Worm (Caenorhabditis elegans): ENCODE data around the gene tbc-8.

Gene tbc-8

ce11 chrIII:10386476-10386875 lies 21.7 kb downstream of the tbc-8 start, which contains the start of gene C38H2.3:
Gene C38H2.3 (minus strand): TSS chrIII:10386576.
- no peak for TF ChIP-seq pqm-1 (tag; optimal IDR thresholded peaks at IDR 0.05)
- no peak for TF ChIP-seq xbp-1 (tag; optimal IDR thresholded peaks at IDR 0.05)

DNA sequence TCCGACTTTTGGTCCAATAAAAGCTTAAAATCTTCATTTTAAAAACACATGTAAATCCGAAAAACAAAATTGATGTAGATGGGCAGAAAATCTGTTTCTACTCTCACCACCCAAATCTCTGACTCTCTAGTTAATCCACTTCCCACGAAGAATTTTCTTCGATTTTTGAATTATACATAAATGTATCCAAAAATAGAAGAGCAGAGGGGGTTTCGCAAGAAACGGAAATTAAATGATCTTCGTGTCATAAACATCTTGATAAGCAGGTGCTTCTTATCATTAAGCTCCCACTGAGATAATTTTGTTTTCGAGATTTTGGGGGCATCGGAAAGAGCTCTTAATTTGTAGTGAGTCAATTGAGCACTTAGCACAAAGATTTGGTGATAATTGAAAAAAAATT lies 24.9 kb downstream of the tbc-8 start:
- TF ChIP-seq fkh-10 (GFP tag; optimal IDR thresholded peaks at IDR 0.05) = no peak
- TF ChIP-seq dsc-1 (tag; optimal IDR thresholded peaks at IDR 0.05) = peak; percentile 87
- TF ChIP-seq nhr-77 (tag; optimal IDR thresholded peaks at IDR 0.05) = no peak
- no peak for TF ChIP-seq nhr-90 (tag; optimal IDR thresholded peaks at IDR 0.05; ENCODE audit: poor library complexity)
- peak; percentile 72 for TF ChIP-seq egl-13 (tag; optimal IDR thresholded peaks at IDR 0.05)
- TF ChIP-seq nhr-47 (tag; optimal IDR thresholded peaks at IDR 0.05) = peak; percentile 37
- TF ChIP-seq pqm-1 (tag; optimal IDR thresholded peaks at IDR 0.05) = no peak
- TF ChIP-seq elt-3 (tag; optimal IDR thresholded peaks at IDR 0.05) = no peak
- TF ChIP-seq nhr-12 (tag; optimal IDR thresholded peaks at IDR 0.05) = no peak
- TF ChIP-seq C04F5.9 (tag; optimal IDR thresholded peaks at IDR 0.05) = no peak
- no peak for TF ChIP-seq nhr-85 (tag)
- TF ChIP-seq nhr-19 (GFP tag; conservative IDR thresholded peaks at IDR 0.05) = no peak

DNA sequence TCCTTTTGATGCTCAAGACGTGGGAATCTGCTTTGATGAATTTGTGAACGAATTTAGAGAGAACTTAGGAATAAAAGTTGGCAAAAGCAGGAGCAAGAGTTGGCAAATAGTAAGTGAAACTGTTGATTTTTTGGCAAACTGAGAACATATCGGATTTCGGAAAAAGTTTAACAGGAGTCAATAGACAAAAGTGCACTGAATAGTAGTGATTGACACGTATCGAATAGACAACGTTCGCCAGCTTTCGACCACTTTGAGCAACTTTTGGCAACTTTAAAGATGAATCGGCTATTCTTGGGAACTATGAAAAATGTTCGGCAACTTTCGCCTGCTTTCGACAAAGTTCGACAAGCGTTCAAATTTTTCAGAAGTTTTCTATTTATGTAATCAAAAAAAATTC lies 26.9 kb downstream of the tbc-8 start, which contains the start of gene M03C11.9:
M03C11.9 (minus strand) TSS at position 101 of the 400 bp plus-strand sequence.
- TF ChIP-seq nhr-90 (tag; optimal IDR thresholded peaks at IDR 0.05; ENCODE audit: poor library complexity) = no peak
- TF ChIP-seq nhr-12 (tag; optimal IDR thresholded peaks at IDR 0.05) = no peak
- no peak for TF ChIP-seq unc-86 (tag; optimal IDR thresholded peaks at IDR 0.05)

DNA sequence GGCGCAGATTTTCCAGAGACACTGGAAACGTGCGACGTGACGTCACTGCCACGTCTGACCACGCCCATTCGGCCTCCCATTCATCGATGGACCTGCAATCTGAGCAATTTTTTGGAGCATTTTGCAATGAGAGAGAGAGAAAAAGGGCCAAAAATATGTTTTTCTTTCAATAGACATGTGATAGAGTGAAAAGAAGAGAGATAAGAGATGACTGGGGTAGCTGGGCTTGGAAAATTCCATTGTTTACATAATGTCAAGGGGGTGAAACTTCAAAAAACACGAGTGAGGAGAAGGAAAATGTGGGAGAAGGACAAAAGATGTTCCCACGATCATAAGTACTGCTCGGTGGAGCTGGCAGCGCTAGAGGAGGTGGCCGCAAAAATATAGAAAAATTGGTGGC lies 31.2 kb downstream of the tbc-8 start, which contains the start of gene M03C11.1:
M03C11.1 (minus strand) TSS at position 101 of the 400 bp plus-strand sequence.
- TF ChIP-seq zag-1 (tag; optimal IDR thresholded peaks at IDR 0.05) (no peak), lsy-2 (tag; optimal IDR thresholded peaks at IDR 0.05) (peak in 1 of 2 experiments; percentile 12), lin-39 (tag; optimal IDR thresholded peaks at IDR 0.05) (no peak), xbp-1 (tag; optimal IDR thresholded peaks at IDR 0.05) (no peak), ceh-8 (GFP tag; optimal IDR thresholded peaks at IDR 0.05) (no peak)

DNA sequence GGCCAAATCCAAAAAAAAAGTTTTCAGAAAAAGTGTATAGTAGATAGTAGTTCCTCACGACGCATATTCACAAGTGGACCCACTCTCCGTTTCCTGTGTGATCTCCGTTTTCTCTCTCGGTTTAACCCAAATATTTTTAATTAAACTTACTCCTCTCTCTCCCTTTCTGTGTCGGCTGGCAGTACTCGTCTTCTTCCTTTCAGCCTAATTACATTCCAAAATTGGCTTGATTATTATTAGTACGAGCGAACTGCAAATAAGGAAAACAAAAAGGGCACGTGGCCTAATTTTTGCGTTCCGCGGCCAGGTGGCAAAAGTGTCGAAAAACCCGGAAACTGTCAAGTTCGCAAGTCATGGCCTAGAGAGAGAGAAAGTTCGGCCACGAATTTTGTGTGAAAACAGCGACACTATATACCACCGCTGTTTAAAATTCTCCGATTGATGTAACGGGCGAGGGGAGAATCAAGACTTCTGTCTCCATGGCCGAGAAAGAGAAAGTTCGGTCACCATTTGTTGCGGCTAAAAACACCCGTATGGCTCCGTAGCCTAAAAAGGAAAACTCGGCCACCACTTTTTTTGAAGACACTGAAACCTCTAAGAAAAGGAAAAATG lies 32.2 kb downstream of the tbc-8 start:
- TF ChIP-seq ceh-90 (tag; optimal IDR thresholded peaks at IDR 0.05) = no peak
- no peak for TF ChIP-seq nhr-76 (tag; optimal IDR thresholded peaks at IDR 0.05)
- TF ChIP-seq lin-14 (GFP tag; optimal IDR thresholded peaks at IDR 0.05) = peak; percentile 52

ce11 chrIII:10398919-10399318 lies 34.2 kb downstream of the tbc-8 start:
- TF ChIP-seq nhr-77 (tag; optimal IDR thresholded peaks at IDR 0.05) = no peak
- TF ChIP-seq efl-1 (optimal IDR thresholded peaks at IDR 0.05) = peak; percentile 15 to 35
- TF ChIP-seq efl-1 (GFP tag; optimal IDR thresholded peaks at IDR 0.05 in 1 of 2) = no peak
- no peak for TF ChIP-seq lin-39 (tag; optimal IDR thresholded peaks at IDR 0.05)
- peak; percentile 79 for TF ChIP-seq lin-14 (GFP tag; optimal IDR thresholded peaks at IDR 0.05)
- TF ChIP-seq snu-23 (GFP tag; optimal IDR thresholded peaks at IDR 0.05) = peak; percentile 24
- TF ChIP-seq ceh-88 (GFP tag; IDR thresholded peaks at IDR 0.05) = no peak
- no peak for TF ChIP-seq F16B12.6 (tag; optimal IDR thresholded peaks at IDR 0.05)
- no peak for TF ChIP-seq C04F5.9 (tag; optimal IDR thresholded peaks at IDR 0.05)
- TF ChIP-seq hlh-17 (GFP tag; optimal IDR thresholded peaks at IDR 0.05; ENCODE audit: borderline replicate concordance) = no peak
- peak in 1 of 2 experiments; percentile 34 for TF ChIP-seq lin-35 (GFP tag; optimal IDR thresholded peaks at IDR 0.05)
- no peak for TF ChIP-seq xbp-1 (tag; optimal IDR thresholded peaks at IDR 0.05)
- no peak for TF ChIP-seq irx-1 (tag; optimal IDR thresholded peaks at IDR 0.05)
- TF ChIP-seq lsy-2 (tag; optimal IDR thresholded peaks at IDR 0.05) = peak in 1 of 2 experiments; percentile 58
- no peak for TF ChIP-seq sup-37 (GFP tag; optimal IDR thresholded peaks at IDR 0.05)
- peak; percentile 33 for TF ChIP-seq nhr-47 (tag; optimal IDR thresholded peaks at IDR 0.05)
- no peak for TF ChIP-seq tlp-1 (tag; optimal IDR thresholded peaks at IDR 0.05)
- no peak for TF ChIP-seq pax-3 (tag; optimal IDR thresholded peaks at IDR 0.05)
- TF ChIP-seq ceh-82 (tag; optimal IDR thresholded peaks at IDR 0.05) = peak in 2 of 3 experiments; percentile 15 to 64
- TF ChIP-seq dpl-1 (GFP tag; optimal IDR thresholded peaks at IDR 0.05) = peak in 1 of 3 experiments; percentile 49
- no peak for TF ChIP-seq tbx-2 (tag; optimal IDR thresholded peaks at IDR 0.05)
- TF ChIP-seq fkh-8 (tag; optimal IDR thresholded peaks at IDR 0.05) = peak; percentile 18
- peak; percentile 20 for TF ChIP-seq unc-86 (tag; optimal IDR thresholded peaks at IDR 0.05)
- no peak for TF ChIP-seq elt-3 (tag; optimal IDR thresholded peaks at IDR 0.05)
- TF ChIP-seq mab-9 (GFP tag; IDR thresholded peaks at IDR 0.05) = no peak
- TF ChIP-seq nhr-71 (tag; optimal IDR thresholded peaks at IDR 0.05) = peak; percentile 35
- peak; percentile 29 for TF ChIP-seq fkh-10 (GFP tag; optimal IDR thresholded peaks at IDR 0.05)
- no peak for TF ChIP-seq skn-1 (tag; optimal IDR thresholded peaks at IDR 0.05)
- TF ChIP-seq ztf-11 (tag; optimal IDR thresholded peaks at IDR 0.05) = no peak

Data from whole organism, L1 larva.